Worm (Caenorhabditis elegans) whole organism, L1 larva: ENCODE measurements around the gene F38H4.3.

Source experiments
- ceh-63 ChIP-seq: fragments of 200-800 bp; sonication (Bioruptor generic); optimal IDR thresholded peaks from 2 replicates; lab custom pipeline; 2018; ENCODE audit warnings: mild to moderate bottlenecking, missing genetic modification characterization, missing compliant biosample characterization
- ceh-88 ChIP-seq: fragments of 200-800 bp; sonication (Bioruptor generic); IDR thresholded peaks from 2 replicates; pipeline ENCODE4 v1.3.6; 2022; ENCODE audit warnings: missing genetic modification characterization, missing compliant biosample characterization
- egl-13 ChIP-seq: sonication (generic microtip); optimal IDR thresholded peaks from 2 replicates; lab custom pipeline; 2016; ENCODE audit warnings: missing genotype, missing genetic modification reagents, missing genetic modification characterization, missing compliant biosample characterization
- egl-27 ChIP-seq, 2 experiments: fragments of 150-350 bp in 1 of 2; sonication (generic microtip); optimal IDR thresholded peaks; 3 replicates each; lab custom pipeline; 2017 to 2018; ENCODE audit warnings: missing biosample characterization in 2 of 2, missing genetic modification characterization in 2 of 2, missing genetic modification reagents in 2 of 2
- ets-5 ChIP-seq: fragments of 200-800 bp; sonication (Bioruptor generic); IDR thresholded peaks from 2 replicates; pipeline ENCODE4 v1.3.6; 2022; ENCODE audit warnings: missing genetic modification characterization, missing compliant biosample characterization
- fkh-10 ChIP-seq: sonication (generic microtip); optimal IDR thresholded peaks from 2 replicates; lab custom pipeline; 2017; ENCODE audit warnings: missing biosample characterization, missing genetic modification reagents, missing genetic modification characterization
- fkh-4 ChIP-seq: sonication (generic microtip); optimal IDR thresholded peaks from 2 replicates; lab custom pipeline; 2016; ENCODE audit warnings: missing compliant biosample characterization, missing genetic modification characterization, borderline replicate concordance
- fkh-8 ChIP-seq: sonication (generic microtip); optimal IDR thresholded peaks from 2 replicates; lab custom pipeline; 2016; ENCODE audit warnings: mild to moderate bottlenecking, missing genetic modification characterization, missing compliant biosample characterization
- hlh-4 ChIP-seq: sonication (generic microtip); optimal IDR thresholded peaks from 2 replicates; lab custom pipeline; 2016; ENCODE audit warnings: mild to moderate bottlenecking, missing genetic modification characterization, missing compliant biosample characterization
- hpl-2 ChIP-seq: fragments of 150-350 bp; optimal IDR thresholded peaks from 2 replicates; lab custom pipeline; 2014; ENCODE audit warnings: missing biosample characterization, missing genetic modification reagents, missing genetic modification characterization
- lin-13 ChIP-seq: fragments of 150-350 bp; optimal IDR thresholded peaks from 2 replicates; lab custom pipeline; 2014; ENCODE audit warnings: missing biosample characterization, missing genetic modification reagents, missing genetic modification characterization
- lin-14 ChIP-seq: fragments of 200-800 bp; sonication (Bioruptor generic); optimal IDR thresholded peaks from 2 replicates; lab custom pipeline; 2018; ENCODE audit warnings: mild to moderate bottlenecking, missing genetic modification characterization, moderate library complexity, missing compliant biosample characterization
- lin-15B ChIP-seq: fragments of 150-350 bp; sonication (generic microtip); optimal IDR thresholded peaks from 3 replicates; lab custom pipeline; 2014; ENCODE audit warnings: missing biosample characterization, missing genetic modification characterization
- lir-3 ChIP-seq: sonication (generic microtip); optimal IDR thresholded peaks from 2 replicates; lab custom pipeline; 2016; ENCODE audit warnings: mild to moderate bottlenecking, missing genetic modification characterization, moderate library complexity, missing compliant biosample characterization; ENCODE audit not compliant: poor library complexity
- lsy-2 ChIP-seq, 2 experiments: fragments of 150-350 bp; optimal IDR thresholded peaks; 2 replicates each; lab custom pipeline; 2014; ENCODE audit warnings: missing biosample characterization in 2 of 2, missing genetic modification characterization in 2 of 2
- mep-1 ChIP-seq: fragments of 150-350 bp; optimal IDR thresholded peaks from 2 replicates; lab custom pipeline; 2014; ENCODE audit warnings: missing biosample characterization, missing genetic modification characterization
- nhr-11 ChIP-seq: fragments of 150-350 bp; optimal IDR thresholded peaks from 2 replicates; lab custom pipeline; 2014; ENCODE audit warnings: missing biosample characterization, missing genetic modification characterization
- nhr-12 ChIP-seq: sonication (generic microtip); optimal IDR thresholded peaks from 2 replicates; lab custom pipeline; 2017; ENCODE audit warnings: missing biosample characterization, missing genetic modification characterization
- nhr-237 ChIP-seq: fragments of 150-350 bp; optimal IDR thresholded peaks from 2 replicates; lab custom pipeline; 2014; ENCODE audit warnings: missing biosample characterization, missing genetic modification characterization
- nhr-71 ChIP-seq: sonication (generic microtip); optimal IDR thresholded peaks from 2 replicates; lab custom pipeline; 2016; ENCODE audit warnings: mild to moderate bottlenecking, missing genetic modification characterization, moderate library complexity, missing compliant biosample characterization
- nhr-77 ChIP-seq: fragments of 150-350 bp; optimal IDR thresholded peaks from 2 replicates; lab custom pipeline; 2014; ENCODE audit warnings: missing biosample characterization, missing genetic modification characterization
- nhr-85 ChIP-seq: sonication (generic microtip); peaks from one replicate; lab custom pipeline; 2016; ENCODE audit warnings: missing genetic modification characterization, inconsistent platforms, missing compliant biosample characterization
- pag-3 ChIP-seq: sonication (generic microtip); optimal IDR thresholded peaks from 2 replicates; lab custom pipeline; 2017; ENCODE audit warnings: missing genetic modification characterization, mild to moderate bottlenecking, missing compliant biosample characterization, antibody characterized with exemption, borderline replicate concordance; ENCODE audit not compliant: insufficient read depth
- pax-3 ChIP-seq: fragments of 200-800 bp; sonication (Bioruptor generic); optimal IDR thresholded peaks from 2 replicates; lab custom pipeline; 2018; ENCODE audit warnings: mild to moderate bottlenecking, missing genetic modification characterization, moderate library complexity, missing compliant biosample characterization
- rnt-1 ChIP-seq: sonication (generic microtip); optimal IDR thresholded peaks from 2 replicates; lab custom pipeline; 2016; ENCODE audit warnings: mild to moderate bottlenecking, missing genetic modification characterization, moderate library complexity, missing compliant biosample characterization
- skn-1 ChIP-seq: fragments of 150-350 bp; optimal IDR thresholded peaks from 2 replicates; lab custom pipeline; 2014; ENCODE audit warnings: missing biosample characterization, missing genetic modification characterization
- sup-37 ChIP-seq: fragments of 200-800 bp; sonication (Bioruptor generic); optimal IDR thresholded peaks from 2 replicates; lab custom pipeline; 2018; ENCODE audit warnings: mild to moderate bottlenecking, missing genetic modification characterization, missing compliant biosample characterization
- tlp-1 ChIP-seq: fragments of 150-350 bp; optimal IDR thresholded peaks from 2 replicates; lab custom pipeline; 2014; ENCODE audit warnings: missing biosample characterization, missing genetic modification characterization
- unc-130 ChIP-seq: fragments of 150-350 bp; optimal IDR thresholded peaks from 2 replicates; lab custom pipeline; 2017; ENCODE audit warnings: missing biosample characterization, missing genetic modification characterization, inconsistent platforms
- unc-30 ChIP-seq: sonication (generic microtip); optimal IDR thresholded peaks from 2 replicates; lab custom pipeline; 2017; ENCODE audit warnings: missing biosample characterization, missing genetic modification characterization
- unc-86 ChIP-seq: sonication (generic microtip); optimal IDR thresholded peaks from 2 replicates; lab custom pipeline; 2016; ENCODE audit warnings: missing genetic modification characterization, missing compliant biosample characterization
- unc-98 ChIP-seq: fragments of 200-800 bp; sonication (Bioruptor generic); IDR thresholded peaks from 2 replicates; pipeline ENCODE4 v1.3.6; 2022; ENCODE audit warnings: missing genetic modification characterization, missing compliant biosample characterization
- zag-1 ChIP-seq: fragments of 150-350 bp; optimal IDR thresholded peaks from 2 replicates; lab custom pipeline; 2014; ENCODE audit warnings: missing biosample characterization, missing genetic modification characterization

Gene F38H4.3

ce11 chrIV:11795964-11796363 lies 46.3 kb upstream of the F38H4.3 start:
- TF ChIP-seq lin-14 (GFP tag; lab: Kevin White, UChicago) = peak; percentile 54
- peak; percentile 80 for TF ChIP-seq fkh-10
- no peak for TF ChIP-seq nhr-77 (tag; lab: Kevin White, UChicago)

DNA sequence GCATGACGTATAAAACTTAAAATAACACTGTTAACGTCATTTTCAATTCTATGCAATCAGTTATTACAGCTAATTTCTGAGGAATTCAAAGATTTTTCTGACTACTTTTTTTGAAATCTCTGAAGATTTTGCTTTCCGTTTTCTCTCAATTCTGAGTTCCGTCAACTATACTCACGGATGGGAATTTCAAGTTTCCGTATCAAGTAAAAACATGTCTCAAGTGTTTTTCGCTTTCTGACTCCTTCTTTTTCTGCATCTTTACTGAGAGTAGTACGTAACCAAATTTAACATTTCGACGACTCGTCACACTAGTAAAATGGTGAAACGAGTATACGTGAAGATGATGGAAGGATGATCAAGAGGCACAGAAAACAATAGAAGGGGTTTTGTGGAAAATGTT lies 45.4 kb upstream of the F38H4.3 start:
- TF ChIP-seq fkh-8 (tag; lab: Kevin White, UChicago) (no peak), skn-1 (tag; lab: Kevin White, UChicago) (no peak), ets-5 (GFP tag; lab: Robert Waterston, UW) (no peak), nhr-237 (tag; lab: Kevin White, UChicago) (no peak), tlp-1 (tag; lab: Kevin White, UChicago) (no peak), fkh-10 (peak; percentile 75), egl-27 (tag; optimal IDR thresholded peaks at IDR 0.05; lab: Kevin White, UChicago) (no peak), lin-14 (GFP tag; lab: Kevin White, UChicago) (peak; percentile 13), egl-13 (tag; lab: Kevin White, UChicago) (no peak)

DNA sequence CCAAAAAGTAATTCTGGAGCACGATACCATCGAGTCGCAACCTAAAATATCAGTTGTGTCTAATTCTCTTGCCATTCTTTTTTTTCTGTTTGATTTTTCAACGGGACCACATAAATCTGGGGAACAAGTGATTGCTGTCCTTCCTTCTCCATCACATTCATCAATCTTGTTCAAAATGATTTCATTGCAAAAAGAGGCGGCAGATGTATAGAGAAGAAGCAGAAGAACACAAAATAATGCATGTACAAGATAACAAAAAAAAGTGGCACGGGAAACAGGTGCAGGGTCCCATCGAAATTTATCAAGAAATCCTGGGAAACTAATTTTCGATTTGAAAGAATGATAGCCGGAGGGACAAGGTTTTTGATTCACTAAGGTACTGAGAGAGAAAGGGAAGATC lies 43.0 kb upstream of the F38H4.3 start:
- TF ChIP-seq pax-3 (no peak), nhr-85 (tag; lab: Kevin White, UChicago) (no peak), nhr-11 (tag; lab: Kevin White, UChicago) (no peak), unc-86 (tag; lab: Kevin White, UChicago) (no peak), lin-14 (GFP tag; lab: Kevin White, UChicago) (peak; percentile 72), hlh-4 (tag; lab: Kevin White, UChicago) (no peak), nhr-71 (peak; percentile 52), rnt-1 (tag; lab: Kevin White, UChicago) (peak; percentile 36), unc-30 (no peak), zag-1 (tag; lab: Kevin White, UChicago) (no peak), lir-3 (tag; lab: Kevin White, UChicago) (no peak), pag-3 (tag; lab: Kevin White, UChicago) (peak; percentile 63), lin-15B (tag; lab: Kevin White, UChicago) (no peak), mep-1 (tag; lab: Kevin White, UChicago) (no peak)

ce11 chrIV:11801078-11801477 lies 41.1 kb upstream of the F38H4.3 start, which contains the start of gene dyf-18:
dyf-18 (minus strand) TSS chrIV:11801178.
- no peak for TF ChIP-seq hpl-2 (GFP tag; lab: Kevin White, UChicago)
- TF ChIP-seq nhr-85 (tag; lab: Kevin White, UChicago) = no peak
- no peak for TF ChIP-seq nhr-12
- no peak for TF ChIP-seq unc-130
- TF ChIP-seq sup-37 (GFP tag; lab: Kevin White, UChicago) = no peak
- TF ChIP-seq lin-13 (GFP tag; lab: Kevin White, UChicago) = no peak
- TF ChIP-seq rnt-1 (tag; lab: Kevin White, UChicago) = no peak

DNA sequence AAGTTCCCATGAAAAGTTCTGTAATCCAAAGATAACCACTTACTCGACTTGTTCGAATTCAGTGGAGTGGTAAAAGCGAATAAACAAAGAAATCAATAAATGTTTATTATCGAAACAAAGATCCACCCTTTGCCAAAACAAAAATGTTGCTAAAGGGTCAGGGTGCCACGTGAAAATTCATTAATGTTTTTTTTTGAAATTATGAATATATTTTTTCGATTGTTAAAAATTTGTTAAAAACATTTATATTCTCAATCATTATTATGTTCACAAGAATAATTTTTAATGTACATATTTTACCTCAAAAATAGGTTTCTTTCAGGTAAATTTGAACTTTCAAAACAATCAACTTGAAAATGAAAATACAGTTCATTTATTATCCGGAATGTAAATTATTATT lies 39.2 kb upstream of the F38H4.3 start, which contains the start of gene H01G02.4:
Gene H01G02.4 (minus strand): TSS at position 101 of the 400 bp plus-strand sequence.
- TF ChIP-seq lsy-2 (tag; optimal IDR thresholded peaks at IDR 0.05; lab: Kevin White, UChicago) (no peak), fkh-4 (tag; lab: Kevin White, UChicago) (no peak), ceh-88 (GFP tag; lab: Robert Waterston, UW) (no peak), ceh-63 (no peak), unc-98 (GFP tag; lab: Robert Waterston, UW) (no peak), rnt-1 (tag; lab: Kevin White, UChicago) (no peak)
